Worm (Caenorhabditis elegans) whole organism, mixed stage, embryonic: ENCODE results near the gene M70.3.
"Not testable (repeated sequence)": the region's sequence is repeated elsewhere in the genome, so short reads cannot be mapped to it uniquely, and the experiment has no call there.

Source experiments
- flh-1 ChIP-seq: fragments of 200-800 bp; sonication (Bioruptor generic); optimal IDR thresholded peaks from 2 replicates; lab custom pipeline; 2018; ENCODE audit warnings: mild to moderate bottlenecking, missing genetic modification characterization, moderate library complexity, missing compliant biosample characterization
- hlh-1 ChIP-seq: fragments of 150-350 bp; optimal IDR thresholded peaks from 2 replicates; lab custom pipeline; 2014; ENCODE audit warnings: missing biosample characterization, missing genetic modification reagents, missing genetic modification characterization
- mab-5 ChIP-seq: fragments of 150-350 bp; optimal IDR thresholded peaks from 2 replicates; lab custom pipeline; 2014; ENCODE audit warnings: missing biosample characterization, missing genetic modification characterization
- mep-1 ChIP-seq: fragments of 150-350 bp; optimal IDR thresholded peaks from 2 replicates; lab custom pipeline; 2017; ENCODE audit warnings: missing biosample characterization, missing genetic modification reagents, missing genetic modification characterization, inconsistent platforms
- nhr-12 ChIP-seq: fragments of 150-350 bp; optimal IDR thresholded peaks from 2 replicates; lab custom pipeline; 2014; ENCODE audit warnings: missing biosample characterization, missing genetic modification characterization
- nhr-2 ChIP-seq: fragments of 150-350 bp; optimal IDR thresholded peaks from 2 replicates; lab custom pipeline; 2014; ENCODE audit warnings: missing biosample characterization, missing genetic modification characterization
- nhr-237 ChIP-seq: fragments of 150-350 bp; optimal IDR thresholded peaks from 2 replicates; lab custom pipeline; 2014; ENCODE audit warnings: missing biosample characterization, missing genetic modification characterization
- pha-4 ChIP-seq: fragments of 150-350 bp; optimal IDR thresholded peaks from 2 replicates; lab custom pipeline; 2018; ENCODE audit warnings: missing biosample characterization, missing genetic modification reagents, missing genetic modification characterization
- snpc-4 ChIP-seq: fragments of 150-350 bp; optimal IDR thresholded peaks from 2 replicates; lab custom pipeline; 2014; ENCODE audit warnings: missing biosample characterization, missing genetic modification characterization
- tbx-8 ChIP-seq: fragments of 200-800 bp; sonication (Bioruptor generic); optimal IDR thresholded peaks from 2 replicates; lab custom pipeline; 2018; ENCODE audit warnings: mild to moderate bottlenecking, missing genetic modification characterization, moderate library complexity, missing compliant biosample characterization
- unc-120 ChIP-seq: sonication (generic microtip); optimal IDR thresholded peaks from 2 replicates; lab custom pipeline; 2017; ENCODE audit warnings: missing genetic modification characterization, missing compliant biosample characterization; ENCODE audit not compliant: poor library complexity, severe bottlenecking
- unc-39 ChIP-seq: fragments of 150-350 bp; optimal IDR thresholded peaks from 2 replicates; lab custom pipeline; 2014; ENCODE audit warnings: missing biosample characterization, missing genetic modification characterization
- ztf-11 ChIP-seq: fragments of 150-350 bp; optimal IDR thresholded peaks from 2 replicates; lab custom pipeline; 2014; ENCODE audit warnings: missing biosample characterization, missing genetic modification characterization

DNA sequence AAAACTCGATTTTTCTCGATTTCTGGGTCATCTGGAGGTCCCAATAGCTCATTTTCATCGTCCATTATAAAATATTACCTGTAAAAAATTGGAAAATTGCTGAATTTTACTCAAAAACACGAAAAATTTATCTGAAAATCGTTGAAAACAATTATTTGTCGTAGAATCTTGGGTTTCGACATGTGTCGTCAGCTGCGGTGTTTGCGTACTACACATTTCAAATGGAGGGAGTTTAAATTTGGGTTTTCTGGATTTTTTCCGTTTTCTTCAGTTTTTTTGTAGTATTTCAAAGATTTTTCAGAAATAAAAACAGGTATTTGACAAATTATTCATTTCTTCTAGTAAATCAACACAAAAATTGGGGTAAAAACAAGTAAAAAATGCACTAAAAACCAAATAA lies 33.3 kb upstream of the M70.3 start, which contains the start of gene M70.5:
- TF ChIP-seq unc-120 (tag; lab: Kevin White, UChicago); flh-1 (GFP tag; lab: Kevin White, UChicago); nhr-237 (tag; lab: Kevin White, UChicago); nhr-12 (tag; lab: Kevin White, UChicago); mab-5; nhr-2; ztf-11 (tag; lab: Kevin White, UChicago); snpc-4 (tag; lab: Kevin White, UChicago); unc-39; mep-1 (tag; lab: Kevin White, UChicago); pha-4; hlh-1 (tag; lab: Kevin White, UChicago); tbx-8 (GFP tag; lab: Kevin White, UChicago): not testable (repeated sequence)
